Worm (Caenorhabditis elegans) whole organism, L1 larva: ENCODE measurements around the gene T11F9.21.

Experiments
- F16B12.6 ChIP-seq: fragments of 150-350 bp; optimal IDR thresholded peaks from 2 replicates; lab custom pipeline; 2014; ENCODE audit warnings: missing biosample characterization, missing genetic modification characterization
- hpl-2 ChIP-seq: fragments of 150-350 bp; optimal IDR thresholded peaks from 2 replicates; lab custom pipeline; 2014; ENCODE audit warnings: missing biosample characterization, missing genetic modification reagents, missing genetic modification characterization
- mdl-1 ChIP-seq, 2 experiments: fragments of 150-350 bp; optimal IDR thresholded peaks; 2 replicates each; lab custom pipeline; 2014 to 2017; ENCODE audit warnings: missing biosample characterization in 2 of 2, missing genetic modification characterization in 2 of 2, inconsistent platforms in 1 of 2
- nhr-76 ChIP-seq: sonication (generic microtip); optimal IDR thresholded peaks from 2 replicates; lab custom pipeline; 2017; ENCODE audit warnings: missing biosample characterization, missing genetic modification characterization
- tbx-2 ChIP-seq: sonication (generic microtip); optimal IDR thresholded peaks from 2 replicates; lab custom pipeline; 2016; ENCODE audit warnings: missing genetic modification characterization, missing compliant biosample characterization

DNA sequence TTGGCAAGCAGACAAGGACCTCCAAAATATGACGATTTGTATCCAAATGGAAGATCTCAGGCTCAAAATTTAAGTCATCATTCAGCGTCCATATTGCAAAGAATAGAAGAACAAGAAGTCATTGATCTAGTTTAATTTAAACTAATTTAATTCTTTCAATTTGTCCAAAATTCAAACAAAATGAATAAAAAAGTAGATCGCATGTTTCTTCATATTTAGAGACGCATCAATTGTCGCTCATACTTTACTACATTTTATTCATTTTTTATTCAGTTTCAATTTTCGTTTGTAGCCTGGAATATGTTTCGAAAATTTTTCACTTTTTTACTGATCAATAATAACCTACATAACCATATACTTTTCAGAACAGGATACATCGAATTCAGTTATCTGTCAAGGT lies at the start of gene T11F9.21:
- no peak for TF ChIP-seq hpl-2
- TF ChIP-seq tbx-2 (tag; lab: Kevin White, UChicago) = no peak
- no peak for TF ChIP-seq F16B12.6 (tag; lab: Kevin White, UChicago)
- TF ChIP-seq mdl-1 (tag; optimal IDR thresholded peaks at IDR 0.05; lab: Kevin White, UChicago) = no peak
- TF ChIP-seq nhr-76 (tag; lab: Kevin White, UChicago) = no peak
